Worm (Caenorhabditis elegans) whole organism, L1 larva: ENCODE data around the gene daf-18.

Experiments
- C16A3.4 ChIP-seq: fragments of 150-350 bp; optimal IDR thresholded peaks from 2 replicates; lab custom pipeline; 2014; ENCODE audit warnings: missing biosample characterization, missing genetic modification characterization
- C34B4.2 ChIP-seq: sonication (generic microtip); optimal IDR thresholded peaks from 2 replicates; lab custom pipeline; 2017; ENCODE audit warnings: mild to moderate bottlenecking, missing genetic modification characterization, missing compliant biosample characterization
- F16B12.6 ChIP-seq: fragments of 150-350 bp; optimal IDR thresholded peaks from 2 replicates; lab custom pipeline; 2014; ENCODE audit warnings: missing biosample characterization, missing genetic modification characterization
- aha-1 ChIP-seq: fragments of 150-350 bp; optimal IDR thresholded peaks from 2 replicates; lab custom pipeline; 2014; ENCODE audit warnings: missing biosample characterization, missing genetic modification characterization
- ama-1 ChIP-seq: fragments of 150-350 bp; optimal IDR thresholded peaks from 2 replicates; lab custom pipeline; 2014
- ceh-82 ChIP-seq, 3 experiments: fragments of 150-350 bp in 1 of 3; sonication (generic microtip) in 2 of 3; optimal IDR thresholded peaks; 2 replicates each; lab custom pipeline; 2014 to 2017; ENCODE audit warnings: missing biosample characterization in 3 of 3, missing genetic modification characterization in 3 of 3
- ces-1 ChIP-seq: fragments of 150-350 bp; optimal IDR thresholded peaks from 2 replicates; lab custom pipeline; 2014; ENCODE audit warnings: missing biosample characterization, missing genetic modification reagents, missing genetic modification characterization
- dpl-1 ChIP-seq, 3 experiments: fragments of 150-350 bp in 2 of 3; sonication (generic microtip) in 1 of 3; optimal IDR thresholded peaks; 2 replicates each; lab custom pipeline; 2014 to 2017; ENCODE audit warnings: missing biosample characterization in 3 of 3, missing genetic modification characterization in 3 of 3, missing genetic modification reagents in 3 of 3
- efl-1 ChIP-seq, 4 experiments: fragments of 150-350 bp; optimal IDR thresholded peaks in 3 of 4; peaks in 1 of 4; 1 replicate in 1 of 4; 2 replicates in 3 of 4; lab custom pipeline; 2014; ENCODE audit warnings: missing biosample characterization in 2 of 4, missing genetic modification characterization in 2 of 4, missing genetic modification reagents in 2 of 4
- elt-2 ChIP-seq: sonication (generic microtip); optimal IDR thresholded peaks from 2 replicates; lab custom pipeline; 2016; ENCODE audit warnings: missing genetic modification characterization, mild to moderate bottlenecking, inconsistent platforms, missing compliant biosample characterization, missing genetic modification reagents
- elt-3 ChIP-seq, 6 experiments: fragments of 150-350 bp in 1 of 6; sonication (generic microtip); optimal IDR thresholded peaks; 2 replicates each; lab custom pipeline; 2017 to 2018; ENCODE audit warnings: missing biosample characterization in 6 of 6, missing genetic modification characterization in 6 of 6, inconsistent platforms in 1 of 6
- fkh-4 ChIP-seq: sonication (generic microtip); optimal IDR thresholded peaks from 2 replicates; lab custom pipeline; 2016; ENCODE audit warnings: missing compliant biosample characterization, missing genetic modification characterization, borderline replicate concordance
- grh-1 ChIP-seq: fragments of 200-800 bp; sonication (Bioruptor generic); IDR thresholded peaks from 2 replicates; pipeline ENCODE4 v1.3.6; 2022; ENCODE audit warnings: missing genetic modification reagents, missing genetic modification characterization, missing compliant biosample characterization
- irx-1 ChIP-seq: sonication (generic microtip); optimal IDR thresholded peaks from 2 replicates; lab custom pipeline; 2016; ENCODE audit warnings: missing genetic modification characterization, missing compliant biosample characterization
- isw-1 ChIP-seq: fragments of 200-800 bp; sonication (Bioruptor generic); IDR thresholded peaks from 2 replicates; pipeline ENCODE4 v1.3.6; 2022; ENCODE audit warnings: missing genetic modification characterization, missing compliant biosample characterization
- lin-14 ChIP-seq: fragments of 200-800 bp; sonication (Bioruptor generic); optimal IDR thresholded peaks from 2 replicates; lab custom pipeline; 2018; ENCODE audit warnings: mild to moderate bottlenecking, missing genetic modification characterization, moderate library complexity, missing compliant biosample characterization
- lin-15B ChIP-seq: fragments of 150-350 bp; sonication (generic microtip); optimal IDR thresholded peaks from 3 replicates; lab custom pipeline; 2014; ENCODE audit warnings: missing biosample characterization, missing genetic modification characterization
- lin-35 ChIP-seq, 2 experiments: fragments of 150-350 bp; optimal IDR thresholded peaks; 2 replicates each; lab custom pipeline; 2014; ENCODE audit warnings: missing biosample characterization in 2 of 2, missing genetic modification characterization in 2 of 2, missing genetic modification reagents in 2 of 2
- lsy-2 ChIP-seq, 2 experiments: fragments of 150-350 bp; optimal IDR thresholded peaks; 2 replicates each; lab custom pipeline; 2014; ENCODE audit warnings: missing biosample characterization in 2 of 2, missing genetic modification characterization in 2 of 2
- mdl-1 ChIP-seq, 2 experiments: fragments of 150-350 bp; optimal IDR thresholded peaks; 2 replicates each; lab custom pipeline; 2014 to 2017; ENCODE audit warnings: missing biosample characterization in 2 of 2, missing genetic modification characterization in 2 of 2, inconsistent platforms in 1 of 2
- mep-1 ChIP-seq: fragments of 150-350 bp; optimal IDR thresholded peaks from 2 replicates; lab custom pipeline; 2014; ENCODE audit warnings: missing biosample characterization, missing genetic modification characterization
- nhr-11 ChIP-seq: fragments of 150-350 bp; optimal IDR thresholded peaks from 2 replicates; lab custom pipeline; 2014; ENCODE audit warnings: missing biosample characterization, missing genetic modification characterization
- nhr-28 ChIP-seq: fragments of 150-350 bp; optimal IDR thresholded peaks from 2 replicates; lab custom pipeline; 2014; ENCODE audit warnings: missing biosample characterization, missing genetic modification characterization
- nhr-47 ChIP-seq: sonication (generic microtip); optimal IDR thresholded peaks from 2 replicates; lab custom pipeline; 2016; ENCODE audit warnings: mild to moderate bottlenecking, missing genetic modification characterization, moderate library complexity, missing compliant biosample characterization
- nhr-71 ChIP-seq: sonication (generic microtip); optimal IDR thresholded peaks from 2 replicates; lab custom pipeline; 2016; ENCODE audit warnings: mild to moderate bottlenecking, missing genetic modification characterization, moderate library complexity, missing compliant biosample characterization
- nhr-76 ChIP-seq: sonication (generic microtip); optimal IDR thresholded peaks from 2 replicates; lab custom pipeline; 2017; ENCODE audit warnings: missing biosample characterization, missing genetic modification characterization
- nhr-77 ChIP-seq: fragments of 150-350 bp; optimal IDR thresholded peaks from 2 replicates; lab custom pipeline; 2014; ENCODE audit warnings: missing biosample characterization, missing genetic modification characterization
- pag-3 ChIP-seq: sonication (generic microtip); optimal IDR thresholded peaks from 2 replicates; lab custom pipeline; 2017; ENCODE audit warnings: missing genetic modification characterization, mild to moderate bottlenecking, missing compliant biosample characterization, antibody characterized with exemption, borderline replicate concordance; ENCODE audit not compliant: insufficient read depth
- rnt-1 ChIP-seq: sonication (generic microtip); optimal IDR thresholded peaks from 2 replicates; lab custom pipeline; 2016; ENCODE audit warnings: mild to moderate bottlenecking, missing genetic modification characterization, moderate library complexity, missing compliant biosample characterization
- skn-1 ChIP-seq: fragments of 150-350 bp; optimal IDR thresholded peaks from 2 replicates; lab custom pipeline; 2014; ENCODE audit warnings: missing biosample characterization, missing genetic modification characterization
- snpc-4 ChIP-seq: fragments of 150-350 bp; optimal IDR thresholded peaks from 2 replicates; lab custom pipeline; 2014; ENCODE audit warnings: missing biosample characterization, missing genetic modification characterization
- snu-23 ChIP-seq: sonication (generic microtip); optimal IDR thresholded peaks from 2 replicates; lab custom pipeline; 2016; ENCODE audit warnings: missing genetic modification characterization, missing compliant biosample characterization
- tbx-2 ChIP-seq: sonication (generic microtip); optimal IDR thresholded peaks from 2 replicates; lab custom pipeline; 2016; ENCODE audit warnings: missing genetic modification characterization, missing compliant biosample characterization
- unc-86 ChIP-seq: sonication (generic microtip); optimal IDR thresholded peaks from 2 replicates; lab custom pipeline; 2016; ENCODE audit warnings: missing genetic modification characterization, missing compliant biosample characterization
- unc-98 ChIP-seq: fragments of 200-800 bp; sonication (Bioruptor generic); IDR thresholded peaks from 2 replicates; pipeline ENCODE4 v1.3.6; 2022; ENCODE audit warnings: missing genetic modification characterization, missing compliant biosample characterization
- vab-15 ChIP-seq: sonication (generic microtip); optimal IDR thresholded peaks from 2 replicates; lab custom pipeline; 2017; ENCODE audit warnings: missing genotype, mild to moderate bottlenecking, missing genetic modification characterization, missing compliant biosample characterization
- xbp-1 ChIP-seq: sonication (generic microtip); optimal IDR thresholded peaks from 2 replicates; lab custom pipeline; 2016; ENCODE audit warnings: missing genetic modification characterization, missing compliant biosample characterization
- ztf-11 ChIP-seq, 2 experiments: sonication (generic microtip); optimal IDR thresholded peaks; 2 replicates each; lab custom pipeline; 2016 to 2017; ENCODE audit warnings: missing genetic modification characterization in 2 of 2, missing biosample characterization in 1 of 2, missing compliant biosample characterization in 1 of 2
- ztf-4 ChIP-seq: fragments of 150-350 bp; optimal IDR thresholded peaks from 2 replicates; lab custom pipeline; 2014; ENCODE audit warnings: missing biosample characterization, missing genetic modification characterization

Gene daf-18

ce11 chrIV:425546-425945 is 569 bp upstream of the daf-18 start:
- TF ChIP-seq xbp-1 (tag; lab: Kevin White, UChicago): peak; percentile 25
- no peak for TF ChIP-seq vab-15
- no peak for TF ChIP-seq ces-1 (GFP tag; lab: Kevin White, UChicago)
- TF ChIP-seq unc-98 (GFP tag; lab: Robert Waterston, UW): no peak
- no peak for TF ChIP-seq nhr-11
- TF ChIP-seq lsy-2 (tag; optimal IDR thresholded peaks at IDR 0.05; lab: Kevin White, UChicago): peak; percentile 51 to 82
- peak; percentile 10 for TF ChIP-seq rnt-1
- no peak for TF ChIP-seq aha-1
- TF ChIP-seq efl-1 (optimal IDR thresholded peaks at IDR 0.05; lab: Kevin White, UChicago): peak; percentile 62 to 67
- TF ChIP-seq efl-1 (GFP tag; optimal IDR thresholded peaks at IDR 0.05 in 1 of 2; lab: Kevin White, UChicago): peak; percentile 70 to 88
- 0 out of 2 replicates have a peak, but pooled peaks have one; percentile 5 for TF ChIP-seq isw-1 (GFP tag; lab: Robert Waterston, UW)
- no peak for TF ChIP-seq nhr-28 (tag; lab: Kevin White, UChicago)
- TF ChIP-seq lin-15B (tag; lab: Kevin White, UChicago): peak; percentile 5
- peak; percentile 1 for TF ChIP-seq snpc-4 (tag; lab: Kevin White, UChicago)
- TF ChIP-seq dpl-1 (GFP tag; optimal IDR thresholded peaks at IDR 0.05; lab: Kevin White, UChicago): peak; percentile 49 to 76 (median 64)
- TF ChIP-seq tbx-2 (tag; lab: Kevin White, UChicago): peak; percentile 11
- TF ChIP-seq irx-1 (tag; lab: Kevin White, UChicago): no peak
- TF ChIP-seq lin-35 (GFP tag; optimal IDR thresholded peaks at IDR 0.05; lab: Kevin White, UChicago): peak; percentile 71 to 77
- no peak for TF ChIP-seq ztf-4 (tag; lab: Kevin White, UChicago)
- TF ChIP-seq F16B12.6 (tag; lab: Kevin White, UChicago): no peak
- no peak for TF ChIP-seq elt-2 (tag; lab: Kevin White, UChicago)
- TF ChIP-seq nhr-77: no peak
- TF ChIP-seq skn-1 (tag; lab: Kevin White, UChicago): peak; percentile 35
- TF ChIP-seq nhr-47 (tag; lab: Kevin White, UChicago): peak; percentile 28
- TF ChIP-seq mdl-1 (tag; optimal IDR thresholded peaks at IDR 0.05; lab: Kevin White, UChicago): no peak
- TF ChIP-seq nhr-71 (tag; lab: Kevin White, UChicago): peak; percentile 28
- TF ChIP-seq snu-23 (GFP tag; lab: Kevin White, UChicago): peak; percentile 40
- TF ChIP-seq mep-1: no peak
- TF ChIP-seq C16A3.4 (tag; lab: Kevin White, UChicago): peak; percentile 53
- no peak for TF ChIP-seq unc-86 (tag; lab: Kevin White, UChicago)
- peak in 2 of 3 experiments; percentile 12 to 54 for TF ChIP-seq ceh-82 (tag; optimal IDR thresholded peaks at IDR 0.05; lab: Kevin White, UChicago)
- TF ChIP-seq lin-14: no peak
- TF ChIP-seq pag-3 (tag; lab: Kevin White, UChicago): no peak
- TF ChIP-seq elt-3 (tag; optimal IDR thresholded peaks at IDR 0.05; lab: Kevin White, UChicago): peak in 1 of 6 experiments; percentile 59

ce11 chrIV:422112-422511 is 2.9 kb downstream of the daf-18 start:
- TF ChIP-seq grh-1 (no peak), nhr-47 (tag; lab: Kevin White, UChicago) (no peak), ama-1 (no peak), rnt-1 (no peak), elt-2 (tag; lab: Kevin White, UChicago) (no peak), fkh-4 (tag; lab: Kevin White, UChicago) (no peak), nhr-76 (tag; lab: Kevin White, UChicago) (no peak), C34B4.2 (tag; lab: Kevin White, UChicago) (no peak), dpl-1 (GFP tag; optimal IDR thresholded peaks at IDR 0.05; lab: Kevin White, UChicago) (no peak), ztf-11 (tag; optimal IDR thresholded peaks at IDR 0.05; lab: Kevin White, UChicago) (no peak)

ce11 chrIV:420686-421085 is 4.3 kb downstream of the daf-18 start:
- TF ChIP-seq mdl-1 (tag; optimal IDR thresholded peaks at IDR 0.05; lab: Kevin White, UChicago) (no peak), efl-1 (optimal IDR thresholded peaks at IDR 0.05; lab: Kevin White, UChicago) (no peak), efl-1 (GFP tag; optimal IDR thresholded peaks at IDR 0.05 in 1 of 2; lab: Kevin White, UChicago) (peak in 1 of 2 experiments; percentile 86)
